Worm (Caenorhabditis elegans) whole organism, early embryonic: Measurements from ENCODE around the gene R151.10.

Source experiments
- ama-1 ChIP-seq: fragments of 150-350 bp; optimal IDR thresholded peaks from 2 replicates; lab custom pipeline; 2014
- ceh-13 ChIP-seq: fragments of 200-800 bp; sonication (Bioruptor generic); optimal IDR thresholded peaks from 2 replicates; lab custom pipeline; 2018; ENCODE audit warnings: mild to moderate bottlenecking, missing genetic modification characterization, missing compliant biosample characterization
- ceh-36 ChIP-seq: sonication (generic microtip); optimal IDR thresholded peaks from 2 replicates; lab custom pipeline; 2016; ENCODE audit warnings: missing genetic modification characterization, inconsistent platforms, missing compliant biosample characterization
- flt-1 ChIP-seq: fragments of 200-800 bp; sonication (Bioruptor generic); IDR thresholded peaks from 2 replicates; pipeline ENCODE4 v1.3.6; 2022; ENCODE audit warnings: missing genetic modification characterization, missing compliant biosample characterization
- hnd-1 ChIP-seq: sonication (generic microtip); optimal IDR thresholded peaks from 2 replicates; lab custom pipeline; 2016; ENCODE audit warnings: missing genetic modification characterization, missing compliant biosample characterization
- pes-1 ChIP-seq: fragments of 200-800 bp; sonication (Bioruptor generic); IDR thresholded peaks from 2 replicates; pipeline ENCODE4 v1.3.6; 2022; ENCODE audit warnings: missing genetic modification reagents, missing genetic modification characterization, missing compliant biosample characterization
- sea-1 ChIP-seq: fragments of 200-800 bp; sonication (Bioruptor generic); conservative IDR thresholded peaks from 2 replicates; pipeline ENCODE4 v1.3.6; 2022; ENCODE audit warnings: missing genetic modification characterization, missing compliant biosample characterization
- tbx-11 ChIP-seq: fragments of 200-800 bp; sonication (Bioruptor generic); IDR thresholded peaks from 2 replicates; pipeline ENCODE4 v1.3.6; 2022; ENCODE audit warnings: missing genetic modification characterization, missing compliant biosample characterization
- tbx-37 ChIP-seq: fragments of 200-800 bp; sonication (Bioruptor generic); conservative IDR thresholded peaks from 2 replicates; pipeline ENCODE4 v1.3.6; 2022; ENCODE audit warnings: missing genetic modification reagents, missing genetic modification characterization, missing compliant biosample characterization

DNA sequence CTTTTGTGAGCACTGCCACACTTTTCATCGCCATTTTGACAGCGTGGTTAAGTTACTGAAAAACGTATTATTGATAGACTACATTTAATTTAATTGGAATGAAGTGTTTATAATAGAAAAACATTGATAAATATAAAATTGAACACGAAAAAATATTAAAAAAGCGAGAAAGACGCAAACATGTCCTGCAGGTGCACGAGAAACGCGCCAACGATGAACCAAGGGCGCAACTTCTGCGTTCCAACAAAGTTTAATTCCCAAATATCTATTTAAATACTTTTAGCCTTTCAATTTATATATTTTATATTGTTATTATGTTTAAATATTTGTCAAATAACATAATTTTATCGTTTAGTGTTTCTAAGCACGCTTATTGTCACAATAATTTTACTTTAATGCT lies 3.4 kb upstream of the R151.10 start, which contains the start of gene ndus-8:
- no peak for TF ChIP-seq ama-1 (lab: Kevin White, UChicago)
- no peak for TF ChIP-seq tbx-37
- no peak for TF ChIP-seq tbx-11 (GFP tag; lab: Robert Waterston, UW)
- no peak for TF ChIP-seq sea-1 (GFP tag; lab: Robert Waterston, UW)
- no peak for TF ChIP-seq hnd-1 (tag; lab: Kevin White, UChicago)
- no peak for TF ChIP-seq pes-1 (GFP tag; lab: Robert Waterston, UW)
- TF ChIP-seq ceh-36 (tag; lab: Kevin White, UChicago) = no peak
- no peak for TF ChIP-seq ceh-13 (GFP tag; lab: Kevin White, UChicago)
- TF ChIP-seq flt-1 (GFP tag; lab: Robert Waterston, UW) = no peak
